Fruit fly (Drosophila melanogaster): ENCODE results near the gene jigr1.

jigr1 gene

DNA sequence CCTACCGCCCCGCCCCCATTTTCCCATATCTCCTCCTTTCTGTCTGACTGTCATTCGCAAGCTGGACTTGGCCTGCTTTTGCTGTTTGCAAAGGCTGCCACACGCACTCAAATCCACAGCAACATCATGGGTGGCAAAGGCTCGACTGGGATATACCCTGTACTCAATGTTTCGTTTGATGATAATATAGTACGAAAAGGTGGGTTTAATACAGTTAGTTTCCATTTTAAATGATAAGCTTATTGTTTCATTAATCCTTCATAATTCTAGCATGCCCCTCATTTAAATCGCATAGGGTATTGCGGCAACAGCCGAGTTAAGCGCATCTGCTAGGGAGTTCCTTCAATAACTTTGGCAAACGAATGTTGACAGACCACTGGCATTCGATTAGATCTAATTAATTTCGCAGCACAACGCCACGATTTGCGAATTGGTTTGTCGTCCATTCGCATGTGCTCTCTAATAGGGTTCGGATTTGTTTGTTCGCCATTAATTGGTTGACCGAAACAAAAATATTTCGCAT, 56.6 kb downstream of the jigr1 start:
- TF ChIP-seq dmrt99B (tag; optimal IDR thresholded peaks at IDR 0.05) (peak; percentile 3), Dip3 (GFP tag; optimal IDR thresholded peaks at IDR 0.05) (peak; percentile 8), Sox102F (GFP tag; optimal IDR thresholded peaks at IDR 0.05) (peak; percentile 14), lab (GFP tag; optimal IDR thresholded peaks at IDR 0.05) (peak; percentile 44), CG11504 (tag; optimal IDR thresholded peaks at IDR 0.05) (peak; percentile 30), Ets65A (GFP tag) (peak; percentile 91), CG6689 (GFP tag; IDR thresholded peaks at IDR 0.05) (0 out of 2 replicates have a peak, but pooled peaks have one; percentile 27), CG18599 (GFP tag; optimal IDR thresholded peaks at IDR 0.05) (peak; percentile 55), H2.0 (GFP tag; IDR thresholded peaks at IDR 0.05) (no peak), CG12299 (tag; optimal IDR thresholded peaks at IDR 0.05) (no peak), CG16863 (GFP tag; optimal IDR thresholded peaks at IDR 0.05) (no peak), CG2678 (tag; optimal IDR thresholded peaks at IDR 0.05) (peak; percentile 34), CG12769 (tag; optimal IDR thresholded peaks at IDR 0.05) (peak; percentile 30), CG15269 (tag; optimal IDR thresholded peaks at IDR 0.05) (peak; percentile 4), CG3163 (GFP tag; optimal IDR thresholded peaks at IDR 0.05) (no peak), tx (GFP tag; optimal IDR thresholded peaks at IDR 0.05) (no peak), CG2120 (GFP tag; optimal IDR thresholded peaks at IDR 0.05) (peak; percentile 54), gem (tag; optimal IDR thresholded peaks at IDR 0.05) (peak; percentile 3), Hmr (GFP tag; optimal IDR thresholded peaks at IDR 0.05) (peak; percentile 38), sens (GFP tag) (peak; percentile 51), BEAF-32 (GFP tag; optimal IDR thresholded peaks at IDR 0.05) (no peak), CG8290 (GFP tag; optimal IDR thresholded peaks at IDR 0.05) (no peak), CG8290 (tag; optimal IDR thresholded peaks at IDR 0.05) (peak in 1 of 2 experiments; percentile 39), CG4730 (GFP tag; IDR thresholded peaks at IDR 0.05) (0 out of 2 replicates have a peak, but pooled peaks have one; percentile 9), Pdp1 (GFP tag; optimal IDR thresholded peaks at IDR 0.05) (peak in 1 of 2 experiments; percentile 0), D19B (GFP tag; optimal IDR thresholded peaks at IDR 0.05) (peak; percentile 49), lmd (GFP tag; IDR thresholded peaks at IDR 0.05) (peak; percentile 48), Oli (tag; optimal IDR thresholded peaks at IDR 0.05) (no peak), Ptx1 (GFP tag; IDR thresholded peaks at IDR 0.05) (peak; percentile 19; the same call in 1 of the 2 replicates), CG10959 (GFP tag; IDR thresholded peaks at IDR 0.05) (no peak), prd (optimal IDR thresholded peaks at IDR 0.05) (no peak), prd (GFP tag; IDR thresholded peaks at IDR 0.05) (peak; percentile 30; the same call in 1 of the 3 replicates), scrt (GFP tag; optimal IDR thresholded peaks at IDR 0.05) (peak; percentile 20), Hr51 (GFP tag; optimal IDR thresholded peaks at IDR 0.05) (peak in 1 of 2 experiments; percentile 14), tup (GFP tag; optimal IDR thresholded peaks at IDR 0.05) (no peak), slbo (GFP tag; IDR thresholded peaks at IDR 0.05) (peak; percentile 55), row (GFP tag; IDR thresholded peaks at IDR 0.05) (peak; percentile 51; the same call in 2 of the 3 replicates), dysf (GFP tag; IDR thresholded peaks at IDR 0.05) (0 out of 3 replicates have a peak, but pooled peaks have one; percentile 43), CTCF (GFP tag; optimal IDR thresholded peaks at IDR 0.05) (no peak), ATbp (GFP tag; optimal IDR thresholded peaks at IDR 0.05) (no peak), Rfx (GFP tag; IDR thresholded peaks at IDR 0.05) (peak; percentile 28; the same call in 1 of the 2 replicates), ase (GFP tag; IDR thresholded peaks at IDR 0.05) (peak; percentile 33; the same call in 1 of the 3 replicates), zf30C (GFP tag; optimal IDR thresholded peaks at IDR 0.05) (no peak), Dbx (GFP tag; IDR thresholded peaks at IDR 0.05) (0 out of 3 replicates have a peak, but pooled peaks have one; percentile 14), sob (GFP tag; IDR thresholded peaks at IDR 0.05) (peak; percentile 8; the same call in 1 of the 2 replicates), ind (GFP tag; optimal IDR thresholded peaks at IDR 0.05) (peak; percentile 9), pan (optimal IDR thresholded peaks at IDR 0.05) (no peak), pan (GFP tag; optimal IDR thresholded peaks at IDR 0.05 in 1 of 2, IDR thresholded peaks at IDR 0.05 in 1 of 2) (peak in 1 of 2 experiments; percentile 32), Blimp-1 (GFP tag; optimal IDR thresholded peaks at IDR 0.05) (no peak), Meics (GFP tag; optimal IDR thresholded peaks at IDR 0.05) (peak; percentile 16), CG17361 (GFP tag; IDR thresholded peaks at IDR 0.05) (no peak)
